Fruit fly (Drosophila melanogaster): ENCODE results near the gene CG14695.

dm6 chr3R:10879219-10879618 lies at the start of gene CG14695:
- TF ChIP-seq dsx (GFP tag; optimal IDR thresholded peaks at IDR 0.05; ENCODE audit: poor library complexity, severe bottlenecking) (no peak), Gug (GFP tag; IDR thresholded peaks at IDR 0.05) (no peak), fkh (GFP tag; optimal IDR thresholded peaks at IDR 0.05) (no peak), Blimp-1 (GFP tag; optimal IDR thresholded peaks at IDR 0.05) (no peak), Sox14 (GFP tag; optimal IDR thresholded peaks at IDR 0.05) (no peak), CG6163 (GFP tag; IDR thresholded peaks at IDR 0.05) (no peak), Eip93F (GFP tag; optimal IDR thresholded peaks at IDR 0.05) (no peak)
